Fruit fly (Drosophila melanogaster) whole organism, embryonic: ENCODE results near the gene CG16736.

Experiments used
- CG42726 ChIP-seq: fragments of 200-800 bp; sonication (Bioruptor generic); IDR thresholded peaks from 2 replicates; pipeline ENCODE4 v1.3.6; 2022; ENCODE audit warnings: missing biosample characterization, missing genetic modification characterization; ENCODE audit not compliant: partially characterized antibody
- sens-2 ChIP-seq: fragments of 200-800 bp; sonication (Bioruptor generic); IDR thresholded peaks from 2 replicates; pipeline ENCODE4 v1.3.6; 2022; ENCODE audit warnings: missing biosample characterization, missing genetic modification characterization
- zen2 ChIP-seq: fragments of 200-800 bp; sonication (Bioruptor generic); IDR thresholded peaks from 3 replicates; pipeline ENCODE4 v1.3.6; 2022; ENCODE audit warnings: missing biosample characterization, missing genetic modification characterization; ENCODE audit not compliant: partially characterized antibody

- TF ChIP-seq sens-2 (GFP tag; lab: Robert Waterston, UW) (no peak), CG42726 (GFP tag; lab: Robert Waterston, UW) (no peak), zen2 (GFP tag; lab: Robert Waterston, UW) (no peak)
Observed at dm6 chr3R:9287710-9288109, 30.2 kb upstream of the CG16736 start.
